Worm (Caenorhabditis elegans) whole organism, young adult: ENCODE results near the gene F28H6.4.

Experiments used
- B0035.1 ChIP-seq: sonication (generic microtip); optimal IDR thresholded peaks from 2 replicates; lab custom pipeline; 2016; ENCODE audit warnings: missing genetic modification characterization, mild to moderate bottlenecking, missing compliant biosample characterization, missing genotype, missing genetic modification reagents
- D2030.7 ChIP-seq: fragments of 200-800 bp; sonication (Bioruptor generic); IDR thresholded peaks from 2 replicates; pipeline ENCODE4 v1.3.6; 2022; ENCODE audit warnings: missing genetic modification reagents, missing genetic modification characterization, missing compliant biosample characterization
- F23B12.7 ChIP-seq: sonication (generic microtip); optimal IDR thresholded peaks from 2 replicates; lab custom pipeline; 2017; ENCODE audit warnings: missing genetic modification characterization, mild to moderate bottlenecking, missing compliant biosample characterization, antibody characterized with exemption, moderate library complexity; ENCODE audit not compliant: insufficient read depth
- F57A8.1 ChIP-seq: fragments of 200-800 bp; sonication (Bioruptor generic); optimal IDR thresholded peaks from 2 replicates; lab custom pipeline; 2018; ENCODE audit warnings: mild to moderate bottlenecking, missing genetic modification characterization, moderate library complexity, missing compliant biosample characterization
- K12H6.12 ChIP-seq: fragments of 200-800 bp; sonication (Bioruptor generic); optimal IDR thresholded peaks from 2 replicates; lab custom pipeline; 2018; ENCODE audit warnings: mild to moderate bottlenecking, missing genetic modification characterization, missing compliant biosample characterization
- ZK185.1 ChIP-seq: sonication (generic microtip); optimal IDR thresholded peaks from 2 replicates; lab custom pipeline; 2016; ENCODE audit warnings: mild to moderate bottlenecking, missing genetic modification characterization, missing compliant biosample characterization; ENCODE audit not compliant: poor library complexity, severe bottlenecking
- akir-1 ChIP-seq: fragments of 200-800 bp; sonication (Bioruptor generic); optimal IDR thresholded peaks from 2 replicates; lab custom pipeline; 2018; ENCODE audit warnings: mild to moderate bottlenecking, missing genetic modification characterization, moderate library complexity, missing compliant biosample characterization
- ama-1 ChIP-seq, 3 experiments: fragments of 150-350 bp in 1 of 3; sonication (generic microtip) in 2 of 3; optimal IDR thresholded peaks; 2 replicates each; lab custom pipeline; 2014 to 2018; ENCODE audit warnings: missing biosample characterization in 2 of 3, missing genetic modification characterization in 2 of 3, missing genetic modification reagents in 2 of 3
- atf-7 ChIP-seq: sonication (generic microtip); optimal IDR thresholded peaks from 2 replicates; lab custom pipeline; 2017; ENCODE audit warnings: mild to moderate bottlenecking, missing genetic modification characterization, missing compliant biosample characterization
- bed-2 ChIP-seq: fragments of 200-800 bp; sonication (Bioruptor generic); IDR thresholded peaks from 2 replicates; pipeline ENCODE4 v1.3.6; 2022; ENCODE audit warnings: missing genetic modification reagents, missing genetic modification characterization, missing compliant biosample characterization
- ceh-27 ChIP-seq: fragments of 200-800 bp; sonication (Bioruptor generic); optimal IDR thresholded peaks from 2 replicates; lab custom pipeline; 2018; ENCODE audit warnings: mild to moderate bottlenecking, missing genetic modification characterization, moderate library complexity, missing compliant biosample characterization
- ceh-40 ChIP-seq: fragments of 200-800 bp; sonication (Bioruptor generic); IDR thresholded peaks from 2 replicates; pipeline ENCODE4 v1.3.6; 2022; ENCODE audit warnings: missing genetic modification characterization, missing compliant biosample characterization
- ceh-58 ChIP-seq: fragments of 200-800 bp; sonication (Bioruptor generic); IDR thresholded peaks from 2 replicates; pipeline ENCODE4 v1.3.6; 2022; ENCODE audit warnings: missing genetic modification characterization, missing compliant biosample characterization
- ceh-79 ChIP-seq: sonication (generic microtip); optimal IDR thresholded peaks from 2 replicates; lab custom pipeline; 2017; ENCODE audit warnings: mild to moderate bottlenecking, missing genetic modification characterization, missing compliant biosample characterization
- ceh-91 ChIP-seq: fragments of 200-800 bp; sonication (Bioruptor generic); IDR thresholded peaks from 2 replicates; pipeline ENCODE4 v1.3.6; 2022; ENCODE audit warnings: missing genetic modification reagents, missing genetic modification characterization, missing compliant biosample characterization
- chd-7 ChIP-seq: sonication (generic microtip); optimal IDR thresholded peaks from 2 replicates; lab custom pipeline; 2016; ENCODE audit warnings: mild to moderate bottlenecking, missing genetic modification characterization, moderate library complexity, missing compliant biosample characterization
- die-1 ChIP-seq: sonication (generic microtip); optimal IDR thresholded peaks from 2 replicates; lab custom pipeline; 2016; ENCODE audit warnings: missing genotype, mild to moderate bottlenecking, missing genetic modification characterization, missing compliant biosample characterization
- ekl-4 ChIP-seq: fragments of 200-800 bp; sonication (Bioruptor generic); IDR thresholded peaks from 2 replicates; pipeline ENCODE4 v1.3.6; 2022; ENCODE audit warnings: missing genetic modification reagents, missing genetic modification characterization, missing compliant biosample characterization
- him-1 ChIP-seq: sonication (generic microtip); optimal IDR thresholded peaks from 2 replicates; lab custom pipeline; 2016; ENCODE audit warnings: missing genotype, missing genetic modification reagents, missing genetic modification characterization, missing compliant biosample characterization
- hlh-12 ChIP-seq: sonication (generic microtip); optimal IDR thresholded peaks from 2 replicates; lab custom pipeline; 2016; ENCODE audit warnings: missing genetic modification characterization, missing compliant biosample characterization
- hmg-1.2 ChIP-seq: fragments of 200-800 bp; sonication (Bioruptor generic); IDR thresholded peaks from 2 replicates; pipeline ENCODE4 v1.3.6; 2022; ENCODE audit warnings: missing genetic modification reagents, missing genetic modification characterization, missing compliant biosample characterization
- hrde-1 ChIP-seq: sonication (generic microtip); optimal IDR thresholded peaks from 2 replicates; lab custom pipeline; 2016; ENCODE audit warnings: missing genetic modification characterization, mild to moderate bottlenecking, missing compliant biosample characterization, moderate library complexity, missing genotype, missing genetic modification reagents, borderline replicate concordance
- let-607 ChIP-seq, 2 experiments: fragments of 200-800 bp in 1 of 2; sonication (Bioruptor generic) in 1 of 2; sonication (generic microtip) in 1 of 2; optimal IDR thresholded peaks; 2 replicates each; lab custom pipeline; 2016 to 2018; ENCODE audit warnings: mild to moderate bottlenecking in 2 of 2, missing compliant biosample characterization in 2 of 2, missing genetic modification characterization in 2 of 2, moderate library complexity in 2 of 2, missing genotype in 1 of 2
- lin-40 ChIP-seq: sonication (generic microtip); optimal IDR thresholded peaks from 2 replicates; lab custom pipeline; 2016; ENCODE audit warnings: missing genetic modification characterization, mild to moderate bottlenecking, missing compliant biosample characterization, missing genotype, missing genetic modification reagents
- lsy-27 ChIP-seq: sonication (generic microtip); optimal IDR thresholded peaks from 2 replicates; lab custom pipeline; 2017; ENCODE audit warnings: missing genetic modification characterization, mild to moderate bottlenecking, missing compliant biosample characterization, antibody characterized with exemption, missing genotype, borderline replicate concordance; ENCODE audit not compliant: insufficient read depth
- madf-10 ChIP-seq: sonication (generic microtip); optimal IDR thresholded peaks from 2 replicates; lab custom pipeline; 2016; ENCODE audit warnings: mild to moderate bottlenecking, missing genetic modification characterization, missing compliant biosample characterization
- madf-3 ChIP-seq: fragments of 200-800 bp; sonication (Bioruptor generic); IDR thresholded peaks from 2 replicates; pipeline ENCODE4 v1.3.6; 2022; ENCODE audit warnings: missing genetic modification reagents, missing genetic modification characterization, missing compliant biosample characterization
- mxl-1 ChIP-seq: sonication (generic microtip); optimal IDR thresholded peaks from 2 replicates; lab custom pipeline; 2016; ENCODE audit warnings: missing genetic modification characterization, missing compliant biosample characterization
- nhr-80 ChIP-seq: sonication (generic microtip); optimal IDR thresholded peaks from 2 replicates; lab custom pipeline; 2016; ENCODE audit warnings: missing genetic modification characterization, missing compliant biosample characterization
- nhr-90 ChIP-seq: sonication (generic microtip); optimal IDR thresholded peaks from 2 replicates; lab custom pipeline; 2016; ENCODE audit warnings: missing genotype, mild to moderate bottlenecking, missing genetic modification characterization, missing compliant biosample characterization
- pbrm-1 ChIP-seq: fragments of 200-800 bp; sonication (Bioruptor generic); IDR thresholded peaks from 2 replicates; pipeline ENCODE4 v1.3.6; 2022; ENCODE audit warnings: missing genetic modification reagents, missing genetic modification characterization, missing compliant biosample characterization
- pha-4 ChIP-seq: fragments of 150-350 bp; sonication (generic microtip); optimal IDR thresholded peaks from 2 replicates; lab custom pipeline; 2014; ENCODE audit warnings: missing biosample characterization, missing genetic modification reagents, missing genetic modification characterization
- rec-8 ChIP-seq, 2 experiments: sonication (generic microtip); optimal IDR thresholded peaks; 2 replicates each; lab custom pipeline; 2016; ENCODE audit warnings: mild to moderate bottlenecking in 2 of 2, missing genetic modification characterization in 2 of 2, missing genetic modification reagents in 2 of 2, missing genotype in 2 of 2, missing biosample characterization in 1 of 2, missing compliant biosample characterization in 1 of 2, moderate library complexity in 1 of 2
- repo-1 ChIP-seq: sonication (generic microtip); optimal IDR thresholded peaks from 2 replicates; lab custom pipeline; 2017; ENCODE audit warnings: mild to moderate bottlenecking, missing genetic modification characterization, missing compliant biosample characterization
- rpc-1 ChIP-seq, 2 experiments: fragments of 150-350 bp in 1 of 2; sonication (generic microtip) in 1 of 2; optimal IDR thresholded peaks; 2 replicates each; lab custom pipeline; 2014 to 2018; ENCODE audit warnings: missing biosample characterization in 1 of 2, missing genetic modification characterization in 1 of 2, missing genetic modification reagents in 1 of 2, missing genotype in 1 of 2
- snpc-1.1 ChIP-seq: sonication (generic microtip); optimal IDR thresholded peaks from 2 replicates; lab custom pipeline; 2017; ENCODE audit warnings: missing genetic modification characterization, mild to moderate bottlenecking, missing compliant biosample characterization, antibody characterized with exemption, moderate library complexity, missing genotype, missing genetic modification reagents; ENCODE audit not compliant: insufficient read depth
- snpc-3.4 ChIP-seq: sonication (generic microtip); optimal IDR thresholded peaks from 2 replicates; lab custom pipeline; 2017; ENCODE audit warnings: missing genetic modification characterization, mild to moderate bottlenecking, missing compliant biosample characterization, antibody characterized with exemption, moderate library complexity, missing genotype, missing genetic modification reagents
- snpc-4 ChIP-seq, 5 experiments: fragments of 150-350 bp in 1 of 5; sonication (generic microtip) in 4 of 5; optimal IDR thresholded peaks; 2 replicates each; lab custom pipeline; 2014 to 2018; ENCODE audit warnings: missing genetic modification characterization in 5 of 5, missing biosample characterization in 3 of 5, antibody characterized with exemption in 2 of 5, mild to moderate bottlenecking in 2 of 5, missing compliant biosample characterization in 2 of 5, missing genotype in 2 of 5, moderate library complexity in 2 of 5, missing genetic modification reagents in 1 of 5
- tbp1 ChIP-seq: fragments of 200-800 bp; sonication (Bioruptor generic); optimal IDR thresholded peaks from 2 replicates; lab custom pipeline; 2018; ENCODE audit warnings: mild to moderate bottlenecking, missing genetic modification characterization, missing compliant biosample characterization
- unc-130 ChIP-seq: sonication (generic microtip); optimal IDR thresholded peaks from 2 replicates; lab custom pipeline; 2016; ENCODE audit warnings: missing genetic modification reagents, missing genetic modification characterization, missing compliant biosample characterization
- zfh-2 ChIP-seq: fragments of 200-800 bp; sonication (Bioruptor generic); conservative IDR thresholded peaks from 2 replicates; pipeline ENCODE4 v1.3.6; 2022; ENCODE audit warnings: missing genetic modification reagents, missing genetic modification characterization, missing compliant biosample characterization
- ztf-18 ChIP-seq: sonication (generic microtip); optimal IDR thresholded peaks from 2 replicates; lab custom pipeline; 2016; ENCODE audit warnings: missing genotype, mild to moderate bottlenecking, missing genetic modification characterization, missing compliant biosample characterization
- ztf-22 ChIP-seq: fragments of 200-800 bp; sonication (Bioruptor generic); optimal IDR thresholded peaks from 2 replicates; lab custom pipeline; 2018; ENCODE audit warnings: mild to moderate bottlenecking, missing genetic modification characterization, moderate library complexity, missing compliant biosample characterization
- ztf-25 ChIP-seq: fragments of 200-800 bp; sonication (Bioruptor generic); IDR thresholded peaks from 2 replicates; pipeline ENCODE4 v1.3.6; 2022; ENCODE audit warnings: missing genetic modification reagents, missing genetic modification characterization, missing compliant biosample characterization

The F28H6.4 gene

DNA sequence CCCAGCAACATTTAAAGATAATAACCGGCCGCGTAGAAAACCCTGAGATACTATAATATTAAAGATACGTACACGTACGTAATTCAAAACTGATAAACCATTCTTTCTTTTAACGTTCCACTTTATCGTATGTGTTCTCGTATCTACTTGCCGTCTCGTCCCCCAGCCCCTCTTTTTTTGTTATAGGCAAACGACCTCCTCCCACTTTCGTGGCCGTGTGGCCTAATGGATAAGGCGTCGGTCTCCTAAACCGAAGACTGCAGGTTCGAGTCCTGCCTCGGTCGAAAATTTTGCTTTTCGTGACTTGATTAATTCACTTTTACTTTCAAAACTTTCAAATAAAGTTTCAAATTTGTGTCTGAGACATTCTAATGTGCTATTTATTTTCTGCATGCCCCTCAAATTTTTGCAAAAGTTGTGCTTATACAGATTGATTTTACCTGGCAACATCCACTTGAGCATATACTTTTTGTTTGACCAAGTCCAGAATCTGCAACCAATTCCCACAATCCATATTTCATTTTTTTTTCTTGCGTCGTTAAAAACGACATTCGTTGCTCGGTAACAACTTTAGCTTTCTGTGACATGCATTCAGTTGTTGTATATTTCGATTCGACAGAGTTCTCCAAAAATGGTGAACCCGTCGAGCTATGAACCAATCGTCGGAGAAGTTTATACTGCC lies 12.1 kb upstream of the F28H6.4 start, which contains the start of gene F28H6.7 (continued):
- TF ChIP-seq pha-4 (tag; lab: Kevin White, UChicago), result no peak
- peak; percentile 27 for TF ChIP-seq ceh-79 (tag; lab: Kevin White, UChicago)
- TF ChIP-seq ceh-91 (GFP tag; lab: Robert Waterston, UW), result no peak
- TF ChIP-seq ceh-58, result no peak
- peak; percentile 70 for TF ChIP-seq F23B12.7
- peak; percentile 82 for TF ChIP-seq him-1 (tag; lab: Kevin White, UChicago)
- TF ChIP-seq akir-1 (GFP tag; lab: Kevin White, UChicago), result no peak
- TF ChIP-seq atf-7 (tag; lab: Kevin White, UChicago), result peak; percentile 8
- no peak for TF ChIP-seq F57A8.1 (GFP tag; lab: Kevin White, UChicago)
- TF ChIP-seq ztf-18 (tag; lab: Kevin White, UChicago), result peak; percentile 51
- TF ChIP-seq ztf-25 (GFP tag; lab: Robert Waterston, UW), result 0 out of 2 replicates have a peak, but pooled peaks have one; percentile 65
- peak; percentile 50 for TF ChIP-seq repo-1
- no peak for TF ChIP-seq ZK185.1 (tag; lab: Kevin White, UChicago)
- TF ChIP-seq tbp1, result peak; percentile 97
- peak; percentile 58 for TF ChIP-seq mxl-1 (tag; lab: Kevin White, UChicago)
- no peak for TF ChIP-seq bed-2
- TF ChIP-seq madf-10 (tag; lab: Kevin White, UChicago), result peak; percentile 50
- peak; percentile 84 for TF ChIP-seq rpc-1 (optimal IDR thresholded peaks at IDR 0.05; lab: Kevin White, UChicago)
- TF ChIP-seq rpc-1 (tag; optimal IDR thresholded peaks at IDR 0.05; lab: Kevin White, UChicago), result peak; percentile 85
- TF ChIP-seq rec-8 (tag; optimal IDR thresholded peaks at IDR 0.05; lab: Kevin White, UChicago), result peak; percentile 27 to 54
- peak; percentile 49 for TF ChIP-seq hlh-12
- peak; percentile 21 for TF ChIP-seq K12H6.12 (tag; lab: Kevin White, UChicago)
- peak; percentile 29 for TF ChIP-seq ceh-27 (GFP tag; lab: Kevin White, UChicago)
- no peak; the same call in none of the 2 replicates for TF ChIP-seq D2030.7
- peak; percentile 66 for TF ChIP-seq nhr-90 (tag; lab: Kevin White, UChicago)
- TF ChIP-seq let-607 (tag; optimal IDR thresholded peaks at IDR 0.05; lab: Kevin White, UChicago), result peak in 1 of 2 experiments; percentile 45
- no peak for TF ChIP-seq ama-1 (optimal IDR thresholded peaks at IDR 0.05; lab: Kevin White, UChicago)
- peak in 1 of 2 experiments; percentile 15 for TF ChIP-seq ama-1 (GFP tag; optimal IDR thresholded peaks at IDR 0.05; lab: Kevin White, UChicago)
- peak; percentile 21 for TF ChIP-seq nhr-80 (tag; lab: Kevin White, UChicago)
- peak; percentile 79 for TF ChIP-seq pbrm-1 (GFP tag; lab: Robert Waterston, UW)
- TF ChIP-seq snpc-4 (GFP tag; optimal IDR thresholded peaks at IDR 0.05; lab: Kevin White, UChicago), result peak; percentile 65
- TF ChIP-seq snpc-4 (tag; optimal IDR thresholded peaks at IDR 0.05; lab: Kevin White, UChicago), result peak in 2 of 4 experiments; percentile 59 to 74
- peak; percentile 65 for TF ChIP-seq chd-7 (tag; lab: Kevin White, UChicago)
- TF ChIP-seq snpc-1.1 (tag; lab: Kevin White, UChicago), result peak; percentile 39
- peak; percentile 62 for TF ChIP-seq lsy-27 (tag; lab: Kevin White, UChicago)
- TF ChIP-seq ekl-4, result no peak
- no peak for TF ChIP-seq ztf-22 (GFP tag; lab: Kevin White, UChicago)
- TF ChIP-seq lin-40 (tag; lab: Kevin White, UChicago), result peak; percentile 44
- peak; percentile 32 for TF ChIP-seq unc-130 (GFP tag; lab: Kevin White, UChicago)
- peak; percentile 49 for TF ChIP-seq B0035.1
- no peak for TF ChIP-seq zfh-2 (GFP tag; lab: Robert Waterston, UW)
- no peak for TF ChIP-seq snpc-3.4
- peak; percentile 82 for TF ChIP-seq die-1
- 0 out of 2 replicates have a peak, but pooled peaks have one; percentile 73 for TF ChIP-seq ceh-40 (GFP tag; lab: Robert Waterston, UW)
- peak; percentile 73 for TF ChIP-seq hmg-1.2
- peak; percentile 8 for TF ChIP-seq hrde-1 (tag; lab: Kevin White, UChicago)
- peak; percentile 68; the same call in 1 of the 2 replicates for TF ChIP-seq madf-3 (GFP tag; lab: Robert Waterston, UW)
